Worm (Caenorhabditis elegans) whole organism, midembryonic: ENCODE data around the gene Y59A8B.12.

Source experiments
- T22C8.4 ChIP-seq: fragments of 200-800 bp; sonication (Bioruptor generic); IDR thresholded peaks from 2 replicates; pipeline ENCODE4 v1.3.6; 2022; ENCODE audit warnings: missing genetic modification characterization, missing compliant biosample characterization
- cog-1 ChIP-seq: sonication (generic microtip); optimal IDR thresholded peaks from 2 replicates; lab custom pipeline; 2016; ENCODE audit warnings: missing genetic modification characterization, missing compliant biosample characterization
- flt-1 ChIP-seq: fragments of 200-800 bp; sonication (Bioruptor generic); IDR thresholded peaks from 2 replicates; pipeline ENCODE4 v1.3.6; 2022; ENCODE audit warnings: missing genetic modification characterization, missing compliant biosample characterization
- klf-2 ChIP-seq: fragments of 200-800 bp; sonication (Bioruptor generic); conservative IDR thresholded peaks from 2 replicates; pipeline ENCODE4 v1.3.6; 2022; ENCODE audit warnings: missing genetic modification reagents, missing genetic modification characterization, missing compliant biosample characterization
- med-1 ChIP-seq: sonication (generic microtip); optimal IDR thresholded peaks from 2 replicates; lab custom pipeline; 2017; ENCODE audit warnings: missing genetic modification characterization, mild to moderate bottlenecking, missing compliant biosample characterization, antibody characterized with exemption, missing genetic modification reagents; ENCODE audit not compliant: insufficient read depth
- ref-1 ChIP-seq: fragments of 200-800 bp; sonication (Bioruptor generic); conservative IDR thresholded peaks from 2 replicates; pipeline ENCODE4 v1.3.6; 2022; ENCODE audit warnings: missing genetic modification reagents, missing genetic modification characterization, missing compliant biosample characterization
- tab-1 ChIP-seq: fragments of 200-800 bp; sonication (Bioruptor generic); IDR thresholded peaks from 2 replicates; pipeline ENCODE4 v1.3.6; 2022; ENCODE audit warnings: missing genetic modification characterization, missing compliant biosample characterization
- ztf-23 ChIP-seq: fragments of 200-800 bp; sonication (Bioruptor generic); IDR thresholded peaks from 2 replicates; pipeline ENCODE4 v1.3.6; 2022; ENCODE audit warnings: missing genetic modification reagents, missing genetic modification characterization, missing compliant biosample characterization
- ztf-29 ChIP-seq: fragments of 200-800 bp; sonication (Bioruptor generic); IDR thresholded peaks from 2 replicates; pipeline ENCODE4 v1.3.6; 2022; ENCODE audit warnings: missing genetic modification reagents, missing genetic modification characterization, missing compliant biosample characterization

Y59A8B.12 gene

DNA sequence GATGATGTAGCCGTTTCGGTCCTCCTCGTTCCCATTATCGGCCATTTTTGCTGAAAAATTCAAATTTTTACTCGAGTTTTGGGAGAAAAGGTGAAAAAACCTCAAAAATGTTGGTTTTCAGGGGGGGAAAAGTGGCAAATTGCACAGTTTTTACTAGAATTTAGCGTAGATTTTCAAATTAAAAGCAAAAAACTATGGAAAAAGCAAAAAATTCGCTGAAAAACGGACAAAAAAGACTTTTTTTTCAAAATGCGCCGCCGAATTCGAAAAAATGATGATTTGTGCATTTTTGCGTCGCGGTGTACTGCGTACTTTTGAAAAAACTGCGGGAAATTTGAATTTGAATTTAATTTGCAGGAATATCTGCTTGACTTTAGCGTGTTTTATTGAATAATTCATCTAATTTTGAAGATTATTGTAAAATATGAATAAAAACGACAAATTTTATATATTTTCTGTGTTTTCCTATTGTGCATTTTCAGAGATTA lies at the start of gene Y59A8B.12:
Y59A8B.12 (minus strand) TSS at position 51 of the 488 bp plus-strand sequence.
- no peak for TF ChIP-seq T22C8.4
- TF ChIP-seq cog-1 (tag; lab: Kevin White, UChicago), result no peak
- no peak for TF ChIP-seq med-1

DNA sequence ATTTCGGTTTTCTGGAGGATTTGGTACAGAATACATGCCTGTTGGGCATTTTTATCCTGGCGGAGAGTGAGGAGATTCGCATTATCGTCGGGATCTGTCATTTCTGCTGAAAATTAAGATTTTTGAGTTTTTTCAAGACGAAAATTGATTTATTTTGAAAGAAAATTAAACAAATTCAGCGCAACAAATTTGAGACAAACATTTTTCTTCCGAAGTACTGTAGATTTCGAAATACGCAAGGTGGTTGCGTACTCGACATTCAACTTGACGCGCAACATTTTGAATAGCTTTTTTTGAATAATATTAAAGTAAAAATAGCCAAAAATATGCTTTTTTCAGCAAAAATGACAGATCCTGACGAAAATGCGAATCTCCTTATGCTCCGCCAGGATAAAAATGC lies 48.4 kb upstream of the Y59A8B.12 start, which contains the start of gene Y37H2A.7:
Y37H2A.7 (minus strand) TSS at position 101 of the 400 bp plus-strand sequence.
- TF ChIP-seq tab-1 (no peak), med-1 (no peak), ztf-23 (GFP tag; lab: Robert Waterston, UW) (no peak), flt-1 (GFP tag; lab: Robert Waterston, UW) (no peak), T22C8.4 (no peak), ref-1 (GFP tag; lab: Robert Waterston, UW) (no peak), cog-1 (tag; lab: Kevin White, UChicago) (no peak), klf-2 (GFP tag; lab: Robert Waterston, UW) (no peak)

DNA sequence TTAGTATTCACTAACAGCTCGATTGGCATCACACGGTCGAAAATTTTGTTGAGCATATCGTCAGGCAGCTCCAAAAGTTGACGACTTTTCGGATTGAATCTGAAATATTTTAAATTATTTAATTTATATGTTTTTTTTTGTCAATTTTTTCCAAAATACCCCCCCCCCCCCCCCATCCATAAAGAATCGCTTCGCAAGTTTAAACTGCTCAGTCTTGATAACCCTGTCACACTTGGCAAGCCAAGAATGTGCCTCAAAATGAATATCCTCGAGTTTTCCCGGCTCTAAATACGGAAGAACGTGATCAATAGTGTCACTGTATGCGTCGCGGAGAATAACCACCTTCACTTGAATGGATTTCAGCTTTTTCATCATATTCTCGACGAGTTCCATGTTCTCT lies 47.2 kb upstream of the Y59A8B.12 start, which contains the start of gene Y37H2A.18:
Y37H2A.18 (minus strand) TSS at position 101 of the 400 bp plus-strand sequence.
- TF ChIP-seq T22C8.4, result no peak
- no peak for TF ChIP-seq flt-1 (GFP tag; lab: Robert Waterston, UW)
- no peak for TF ChIP-seq cog-1 (tag; lab: Kevin White, UChicago)
- no peak for TF ChIP-seq tab-1
- TF ChIP-seq klf-2 (GFP tag; lab: Robert Waterston, UW), result no peak
- no peak for TF ChIP-seq ref-1 (GFP tag; lab: Robert Waterston, UW)
- TF ChIP-seq ztf-23 (GFP tag; lab: Robert Waterston, UW), result no peak
- TF ChIP-seq med-1, result no peak
- no peak for TF ChIP-seq ztf-29 (GFP tag; lab: Robert Waterston, UW)

DNA sequence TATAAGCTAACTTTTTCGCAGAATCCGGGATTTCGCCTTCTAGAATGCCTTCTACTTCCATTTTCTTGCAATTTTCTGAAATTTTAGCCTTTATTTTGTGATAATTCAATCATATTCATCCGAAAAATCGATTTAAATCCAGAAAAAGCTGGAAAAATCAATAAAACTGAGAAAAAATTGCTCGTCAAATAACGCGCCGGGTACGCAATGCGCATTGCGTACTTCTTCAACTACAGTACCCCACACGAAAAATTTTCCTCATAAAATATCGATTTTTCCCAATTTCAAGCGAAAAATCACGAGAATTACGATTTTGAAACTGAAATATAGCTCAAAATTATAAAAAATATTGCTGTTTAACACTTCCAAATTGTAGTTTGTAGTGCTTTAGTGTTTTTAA lies 45.0 kb upstream of the Y59A8B.12 start, which contains the start of gene Y37H2A.12:
Y37H2A.12 (minus strand) TSS at position 81 of the 400 bp plus-strand sequence.
- no peak for TF ChIP-seq flt-1 (GFP tag; lab: Robert Waterston, UW)
- TF ChIP-seq tab-1, result no peak
- no peak for TF ChIP-seq ztf-23 (GFP tag; lab: Robert Waterston, UW)

DNA sequence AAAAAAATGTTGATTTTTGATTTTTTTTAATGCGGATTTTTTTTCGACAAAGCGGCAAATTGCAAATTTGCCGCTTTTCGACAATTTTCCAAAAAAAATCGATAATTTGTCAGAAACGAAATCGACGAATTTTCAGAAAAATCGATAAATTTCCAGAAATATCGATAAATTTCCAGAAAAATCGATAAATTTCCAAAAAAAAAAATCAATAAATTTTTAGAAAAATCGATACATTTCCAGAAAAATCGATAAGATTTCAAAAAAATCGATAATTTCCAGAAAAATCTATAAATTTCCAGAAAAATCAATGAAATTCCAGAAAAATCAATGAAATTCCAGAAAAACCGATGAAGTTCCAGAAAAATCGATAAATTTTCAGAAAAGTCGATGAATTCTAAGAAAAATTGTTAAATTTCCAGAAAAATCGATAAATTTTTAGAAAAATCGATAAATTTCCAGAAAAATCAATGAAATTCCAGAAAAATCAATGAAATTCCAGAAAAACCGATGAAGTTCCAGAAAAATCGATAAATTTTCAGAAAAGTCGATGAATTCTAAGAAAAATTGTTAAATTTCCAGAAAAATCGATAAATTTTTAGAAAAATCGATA lies 43.7 kb upstream of the Y59A8B.12 start:
- TF ChIP-seq T22C8.4, result peak; percentile 82

DNA sequence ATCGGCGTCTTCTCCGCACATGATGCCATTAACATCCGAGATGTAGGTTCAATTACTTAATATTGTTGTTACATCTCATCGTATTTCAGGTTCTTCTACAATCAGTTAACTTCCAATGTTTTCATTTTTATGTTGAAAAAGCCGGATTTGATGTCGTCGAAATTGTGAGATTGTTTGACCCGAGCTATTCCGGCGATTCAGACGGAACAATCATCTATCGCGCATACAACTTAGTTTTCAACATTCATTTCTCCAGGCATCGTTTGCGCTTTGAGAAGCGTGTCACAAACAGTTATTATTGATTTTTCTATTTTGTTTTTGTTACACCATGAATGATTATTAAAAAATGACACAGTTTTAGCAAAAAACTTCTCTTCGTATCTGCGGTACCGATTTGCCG lies 42.5 kb upstream of the Y59A8B.12 start:
- TF ChIP-seq ztf-29 (GFP tag; lab: Robert Waterston, UW) (no peak), flt-1 (GFP tag; lab: Robert Waterston, UW) (no peak), tab-1 (no peak), T22C8.4 (no peak), ref-1 (GFP tag; lab: Robert Waterston, UW) (no peak), ztf-23 (GFP tag; lab: Robert Waterston, UW) (no peak), klf-2 (GFP tag; lab: Robert Waterston, UW) (no peak)

DNA sequence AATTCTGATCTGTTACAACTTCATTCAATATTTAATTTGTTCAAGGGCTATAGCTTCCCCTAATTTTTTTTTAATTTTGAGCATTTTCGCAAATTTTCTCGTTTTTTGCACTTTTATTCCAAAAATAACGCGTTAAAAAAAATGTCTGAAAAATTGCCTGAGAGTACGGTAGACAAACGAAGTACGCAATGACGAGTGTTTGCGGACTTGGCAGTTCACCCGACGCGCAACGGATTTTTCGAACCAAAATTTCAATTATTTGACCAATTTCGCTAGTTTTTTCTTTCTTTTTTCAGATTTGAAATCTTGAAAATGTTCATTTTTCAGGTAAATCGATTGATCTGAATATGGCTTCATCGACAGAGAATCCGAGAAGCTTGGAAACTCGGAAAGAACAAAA lies 41.2 kb upstream of the Y59A8B.12 start, which contains the start of gene fbxa-211:
fbxa-211 (plus strand) TSS at position 328 of the 400 bp plus-strand sequence.
- TF ChIP-seq ztf-29 (GFP tag; lab: Robert Waterston, UW), result no peak

DNA sequence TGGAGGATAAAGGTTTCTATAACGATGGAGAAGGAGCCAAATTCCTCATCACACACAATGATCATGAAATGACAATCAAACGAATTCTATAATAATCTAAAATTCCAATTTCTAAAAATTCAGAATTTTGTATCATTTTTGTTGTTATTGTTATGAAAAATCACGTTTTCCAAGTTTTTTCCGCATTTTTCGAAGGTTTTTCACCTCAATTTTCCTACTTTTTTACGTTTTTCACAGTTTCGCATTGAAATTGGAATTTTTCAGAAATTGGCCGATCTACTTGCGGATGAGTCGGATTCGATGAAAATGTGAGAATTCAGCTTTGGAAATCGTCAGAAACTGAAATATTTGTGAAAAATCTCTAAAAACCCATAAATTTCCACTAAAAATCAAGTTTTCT lies 39.1 kb upstream of the Y59A8B.12 start, which contains the start of gene fbxa-210:
fbxa-210 (plus strand) TSS at position 301 of the 400 bp plus-strand sequence.
- TF ChIP-seq ztf-29 (GFP tag; lab: Robert Waterston, UW) (no peak), med-1 (no peak), ref-1 (GFP tag; lab: Robert Waterston, UW) (no peak), cog-1 (tag; lab: Kevin White, UChicago) (no peak), ztf-23 (GFP tag; lab: Robert Waterston, UW) (no peak), klf-2 (GFP tag; lab: Robert Waterston, UW) (no peak), tab-1 (no peak), T22C8.4 (no peak), flt-1 (GFP tag; lab: Robert Waterston, UW) (no peak)

DNA sequence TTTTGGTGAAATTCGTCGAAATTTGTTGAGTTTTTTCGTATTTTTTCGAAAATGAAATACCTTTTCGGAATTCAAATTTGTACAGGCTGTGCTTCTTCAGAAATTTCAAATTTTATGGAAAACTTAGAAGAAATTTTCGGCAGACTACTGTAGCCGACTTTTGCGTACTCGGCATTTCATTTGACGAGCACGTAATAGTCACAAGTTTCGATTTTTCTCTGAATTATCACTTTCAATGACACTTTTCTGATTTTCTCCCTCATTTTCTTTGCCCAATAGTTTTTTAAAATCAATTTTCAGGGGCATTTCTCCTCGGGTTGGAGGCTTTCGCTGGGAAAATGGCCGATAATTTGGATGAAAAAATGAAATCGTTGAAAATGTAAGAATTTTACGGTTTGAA lies 37.6 kb upstream of the Y59A8B.12 start, which contains the start of gene fbxa-107:
fbxa-107 (plus strand) TSS at position 301 of the 400 bp plus-strand sequence.
- no peak for TF ChIP-seq T22C8.4
- no peak for TF ChIP-seq ztf-29 (GFP tag; lab: Robert Waterston, UW)
- no peak for TF ChIP-seq flt-1 (GFP tag; lab: Robert Waterston, UW)
- no peak for TF ChIP-seq ztf-23 (GFP tag; lab: Robert Waterston, UW)
- no peak for TF ChIP-seq klf-2 (GFP tag; lab: Robert Waterston, UW)
- no peak for TF ChIP-seq cog-1 (tag; lab: Kevin White, UChicago)
- no peak for TF ChIP-seq med-1
- no peak for TF ChIP-seq ref-1 (GFP tag; lab: Robert Waterston, UW)
- no peak for TF ChIP-seq tab-1

DNA sequence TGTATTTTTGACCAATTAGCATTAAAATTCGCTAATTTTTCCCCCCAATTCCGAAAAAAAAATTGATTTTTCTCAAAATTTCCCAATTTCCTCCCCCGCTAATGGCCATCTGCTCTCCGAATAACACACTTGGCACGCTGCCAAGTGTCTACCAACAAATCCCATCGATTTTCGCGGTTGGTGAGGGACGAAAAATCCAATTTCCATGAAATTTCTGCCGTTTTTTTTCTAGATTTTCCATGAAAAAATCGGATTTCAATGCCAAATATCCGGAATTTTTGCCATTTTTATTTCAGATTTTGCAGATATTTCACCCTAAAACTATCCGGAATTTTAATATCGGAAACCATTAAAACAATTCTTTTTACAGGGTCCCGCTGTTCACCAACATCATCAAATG lies 23.4 kb upstream of the Y59A8B.12 start:
- TF ChIP-seq ztf-23 (GFP tag; lab: Robert Waterston, UW) (no peak), flt-1 (GFP tag; lab: Robert Waterston, UW) (no peak), ref-1 (GFP tag; lab: Robert Waterston, UW) (no peak), cog-1 (tag; lab: Kevin White, UChicago) (no peak), T22C8.4 (no peak), ztf-29 (GFP tag; lab: Robert Waterston, UW) (no peak), tab-1 (no peak), klf-2 (GFP tag; lab: Robert Waterston, UW) (no peak), med-1 (no peak)
